Fruit fly (Drosophila melanogaster): Measurements from ENCODE around the gene pum.

Gene pum

DNA sequence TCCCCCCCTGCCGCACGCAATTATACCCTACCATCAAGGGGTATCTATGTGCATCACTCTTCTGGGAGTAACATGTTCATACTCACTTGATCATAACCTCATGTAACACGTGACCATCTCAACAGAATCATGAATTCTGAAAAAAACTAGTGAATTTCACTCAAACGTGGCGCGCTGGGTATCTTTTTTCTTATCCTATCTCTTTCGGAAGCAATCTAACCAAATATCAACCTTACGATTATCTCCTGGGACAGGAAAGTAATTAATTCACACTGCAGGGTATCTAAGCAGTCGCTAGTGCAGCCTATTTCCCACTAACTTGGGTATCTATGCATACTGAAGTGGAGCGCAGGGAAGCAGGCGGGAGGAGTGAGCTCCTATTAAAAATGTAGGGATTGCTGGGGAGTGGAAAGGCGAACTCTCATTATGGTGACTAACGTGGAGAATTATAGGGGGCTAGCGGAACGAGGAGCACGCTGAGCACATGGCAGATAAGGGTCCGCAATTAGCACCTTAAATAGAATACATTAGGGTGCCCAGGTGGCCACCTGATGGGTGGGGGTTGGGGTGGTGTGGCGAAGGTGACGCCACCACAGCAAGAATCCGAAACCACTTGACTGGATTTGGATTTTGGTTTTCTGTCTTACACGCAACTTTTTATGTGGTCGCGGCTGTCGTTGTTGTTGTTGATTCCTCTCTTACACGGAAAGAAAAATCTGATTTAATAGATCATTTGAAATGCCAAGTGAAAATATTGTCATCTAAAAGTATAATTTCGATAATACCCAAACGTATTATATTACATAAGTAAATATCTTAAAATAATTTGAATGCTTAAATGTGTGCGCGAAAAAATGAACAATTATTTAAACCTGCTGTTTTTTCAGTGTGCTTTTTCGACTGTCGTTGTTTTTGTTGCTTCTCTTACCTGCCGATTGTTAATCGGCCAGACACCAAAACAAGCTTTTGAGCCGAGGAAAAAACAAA is 182.1 kb downstream of the pum start (continued):
- TF ChIP-seq exex (tag; optimal IDR thresholded peaks at IDR 0.05) (peak; percentile 82), esg (GFP tag; conservative IDR thresholded peaks at IDR 0.05) (no peak), dati (GFP tag; IDR thresholded peaks at IDR 0.05) (no peak), CG2199 (GFP tag; IDR thresholded peaks at IDR 0.05) (no peak), D (optimal IDR thresholded peaks at IDR 0.05) (no peak), D (GFP tag; optimal IDR thresholded peaks at IDR 0.05) (peak; percentile 89), unpg (GFP tag; optimal IDR thresholded peaks at IDR 0.05) (peak; percentile 97), Oaz (GFP tag; IDR thresholded peaks at IDR 0.05) (no peak), prd (optimal IDR thresholded peaks at IDR 0.05) (no peak), prd (GFP tag; IDR thresholded peaks at IDR 0.05) (no peak), CG11456 (GFP tag; IDR thresholded peaks at IDR 0.05) (no peak), Sin3A (optimal IDR thresholded peaks at IDR 0.05) (no peak), CG9727 (GFP tag; optimal IDR thresholded peaks at IDR 0.05) (peak; percentile 93), CG6654 (GFP tag; optimal IDR thresholded peaks at IDR 0.05) (peak; percentile 75), pan (optimal IDR thresholded peaks at IDR 0.05) (no peak), pan (GFP tag; optimal IDR thresholded peaks at IDR 0.05 in 1 of 2, IDR thresholded peaks at IDR 0.05 in 1 of 2) (no peak), CG11723 (GFP tag; optimal IDR thresholded peaks at IDR 0.05) (peak; percentile 82), CG32772 (GFP tag; IDR thresholded peaks at IDR 0.05) (no peak), nerfin-1 (tag; optimal IDR thresholded peaks at IDR 0.05) (peak; percentile 91), Dfd (GFP tag; optimal IDR thresholded peaks at IDR 0.05) (no peak), C15 (GFP tag; IDR thresholded peaks at IDR 0.05) (no peak), sima (GFP tag; optimal IDR thresholded peaks at IDR 0.05) (peak; percentile 77), Doc2 (GFP tag; IDR thresholded peaks at IDR 0.05) (no peak), CG6854 (GFP tag; optimal IDR thresholded peaks at IDR 0.05) (peak; percentile 93), hth (optimal IDR thresholded peaks at IDR 0.05) (no peak), bab2 (GFP tag; optimal IDR thresholded peaks at IDR 0.05) (peak; percentile 85), sna (GFP tag; IDR thresholded peaks at IDR 0.05; ENCODE audit: partially characterized antibody) (no peak), dm (GFP tag; optimal IDR thresholded peaks at IDR 0.05) (peak; percentile 45), schlank (tag; optimal IDR thresholded peaks at IDR 0.05) (peak; percentile 85), CG17359 (tag; optimal IDR thresholded peaks at IDR 0.05) (peak; percentile 95), CG12071 (GFP tag; optimal IDR thresholded peaks at IDR 0.05) (peak; percentile 91), CG14050 (GFP tag; IDR thresholded peaks at IDR 0.05) (no peak), CG42726 (GFP tag; IDR thresholded peaks at IDR 0.05; ENCODE audit: partially characterized antibody) (no peak), dan (GFP tag; IDR thresholded peaks at IDR 0.05) (no peak), crol (GFP tag; IDR thresholded peaks at IDR 0.05) (no peak), en (GFP tag; optimal IDR thresholded peaks at IDR 0.05) (peak; percentile 19), Six4 (GFP tag; optimal IDR thresholded peaks at IDR 0.05) (peak; percentile 82), Myb (GFP tag; optimal IDR thresholded peaks at IDR 0.05) (peak; percentile 48), CG4730 (GFP tag; IDR thresholded peaks at IDR 0.05) (no peak), CG8089 (GFP tag; optimal IDR thresholded peaks at IDR 0.05) (peak; percentile 53), CG7556 (GFP tag; optimal IDR thresholded peaks at IDR 0.05) (peak; percentile 89), CG17568 (GFP tag; optimal IDR thresholded peaks at IDR 0.05) (peak; percentile 89), CG10267 (tag; optimal IDR thresholded peaks at IDR 0.05) (peak; percentile 89), E2f1 (GFP tag; IDR thresholded peaks at IDR 0.05) (no peak), sim (GFP tag; IDR thresholded peaks at IDR 0.05) (no peak), shn (GFP tag; optimal IDR thresholded peaks at IDR 0.05) (peak; percentile 87), CG8765 (GFP tag; IDR thresholded peaks at IDR 0.05) (no peak), phol (tag; optimal IDR thresholded peaks at IDR 0.05) (peak; percentile 94), cato (GFP tag; optimal IDR thresholded peaks at IDR 0.05; ENCODE audit: borderline replicate concordance) (peak; percentile 80), h (optimal IDR thresholded peaks at IDR 0.05) (no peak), CG9215 (GFP tag; IDR thresholded peaks at IDR 0.05) (no peak)
